Worm (Caenorhabditis elegans) whole organism, late embryonic: Measurements from ENCODE around the gene F13E9.15.

Experiments
- C08G9.2 ChIP-seq: sonication (generic microtip); optimal IDR thresholded peaks from 2 replicates; lab custom pipeline; 2016; ENCODE audit warnings: mild to moderate bottlenecking, missing genetic modification characterization, moderate library complexity, missing compliant biosample characterization
- ama-1 ChIP-seq: fragments of 150-350 bp; optimal IDR thresholded peaks from 2 replicates; lab custom pipeline; 2014
- ceh-30 ChIP-seq: fragments of 150-350 bp; optimal IDR thresholded peaks from 2 replicates; lab custom pipeline; 2014; ENCODE audit warnings: missing biosample characterization, missing genetic modification characterization
- dve-1 ChIP-seq: sonication (generic microtip); optimal IDR thresholded peaks from 2 replicates; lab custom pipeline; 2017; ENCODE audit warnings: antibody characterized with exemption, mild to moderate bottlenecking, missing genetic modification characterization, missing compliant biosample characterization
- hlh-13 ChIP-seq: fragments of 200-800 bp; sonication (Bioruptor generic); optimal IDR thresholded peaks from 2 replicates; lab custom pipeline; 2018; ENCODE audit warnings: mild to moderate bottlenecking, missing genetic modification characterization, missing compliant biosample characterization
- nhr-11 ChIP-seq: fragments of 150-350 bp; optimal IDR thresholded peaks from 2 replicates; lab custom pipeline; 2014; ENCODE audit warnings: missing biosample characterization, missing genetic modification characterization
- syd-9 ChIP-seq: sonication (generic microtip); optimal IDR thresholded peaks from 2 replicates; lab custom pipeline; 2016; ENCODE audit warnings: mild to moderate bottlenecking, missing genetic modification characterization, moderate library complexity, missing compliant biosample characterization

ce11 chrIV:10918877-10919560 is 29.3 kb upstream of the F13E9.15 start:
- TF ChIP-seq C08G9.2 (tag; lab: Kevin White, UChicago) (no peak), hlh-13 (no peak), ama-1 (lab: Kevin White, UChicago) (no peak), dve-1 (no peak), syd-9 (tag; lab: Kevin White, UChicago) (no peak), ceh-30 (tag; lab: Kevin White, UChicago) (no peak), nhr-11 (tag; lab: Kevin White, UChicago) (no peak)
